Worm (Caenorhabditis elegans): ENCODE measurements around the gene T28A11.3.

ce11 chrV:3295368-3295767 lies 20.2 kb downstream of the T28A11.3 start:
- no peak for TF ChIP-seq flt-1 (GFP tag; IDR thresholded peaks at IDR 0.05)
- no peak for TF ChIP-seq ztf-29 (GFP tag; IDR thresholded peaks at IDR 0.05)
- TF ChIP-seq cog-1 (tag; optimal IDR thresholded peaks at IDR 0.05) = no peak
- TF ChIP-seq ztf-23 (GFP tag; IDR thresholded peaks at IDR 0.05) = no peak
- TF ChIP-seq med-1 (GFP tag; optimal IDR thresholded peaks at IDR 0.05; ENCODE audit: insufficient read depth) = no peak
- no peak for TF ChIP-seq klf-2 (GFP tag; conservative IDR thresholded peaks at IDR 0.05)
- TF ChIP-seq ref-1 (GFP tag; conservative IDR thresholded peaks at IDR 0.05) = no peak

All from whole organism, midembryonic.